Fruit fly (Drosophila melanogaster) whole organism, embryonic: ENCODE data around the gene CG9269.

ENCODE experiments used
- Awh ChIP-seq: fragments of 200-800 bp; sonication (Bioruptor generic); IDR thresholded peaks from 2 replicates; pipeline ENCODE4, ENCODE4 v1.3.6; 2022; ENCODE audit warnings: missing biosample characterization, missing genetic modification characterization
- CG10267 ChIP-seq: fragments of 200-800 bp; sonication (Bioruptor generic); optimal IDR thresholded peaks from 2 replicates; lab custom pipeline; 2018; ENCODE audit warnings: missing biosample characterization, mild to moderate bottlenecking, missing genetic modification characterization, moderate library complexity
- CG11560 ChIP-seq: fragments of 200-800 bp; sonication (Bioruptor generic); IDR thresholded peaks from 3 replicates; pipeline ENCODE4 v1.3.6; 2022; ENCODE audit warnings: missing biosample characterization, missing genetic modification characterization
- CG11696 ChIP-seq: fragments of 200-800 bp; sonication (Bioruptor generic); IDR thresholded peaks from 2 replicates; pipeline ENCODE4 v1.3.6; 2022; ENCODE audit warnings: missing biosample characterization, missing genetic modification characterization
- CG13424 ChIP-seq: fragments of 200-800 bp; sonication (Bioruptor generic); optimal IDR thresholded peaks from 2 replicates; lab custom pipeline; 2019; ENCODE audit warnings: missing biosample characterization, mild to moderate bottlenecking, missing genetic modification characterization, moderate library complexity
- CG13624 ChIP-seq: fragments of 200-800 bp; sonication (Bioruptor generic); optimal IDR thresholded peaks from 2 replicates; lab custom pipeline; 2016; ENCODE audit warnings: missing biosample characterization, missing genetic modification characterization
- CG14441 ChIP-seq: fragments of 200-800 bp; sonication (Bioruptor generic); IDR thresholded peaks from 2 replicates; pipeline ENCODE4 v1.3.6; 2022; ENCODE audit warnings: missing biosample characterization, missing genetic modification characterization
- CG31224 ChIP-seq: fragments of 200-800 bp; sonication (Bioruptor generic); IDR thresholded peaks from 2 replicates; pipeline ENCODE4 v1.3.6; 2022; ENCODE audit warnings: missing biosample characterization, missing genetic modification characterization
- CG3163 ChIP-seq: fragments of 200-800 bp; sonication (Bioruptor generic); optimal IDR thresholded peaks from 3 replicates; lab custom pipeline; 2016; ENCODE audit warnings: missing biosample characterization, missing genetic modification characterization
- CG3838 ChIP-seq: fragments of 200-800 bp; sonication (Bioruptor generic); optimal IDR thresholded peaks from 3 replicates; lab custom pipeline; 2016; ENCODE audit warnings: missing biosample characterization, missing genetic modification characterization
- CG3847 ChIP-seq: fragments of 200-800 bp; sonication (Bioruptor generic); IDR thresholded peaks from 2 replicates; pipeline ENCODE4 v1.3.6; 2022; ENCODE audit warnings: missing biosample characterization, missing genetic modification characterization
- CG4617 ChIP-seq: fragments of 200-800 bp; sonication (Bioruptor generic); optimal IDR thresholded peaks from 3 replicates; lab custom pipeline; 2016; ENCODE audit warnings: missing biosample characterization, missing genetic modification characterization, borderline replicate concordance
- CG4707 ChIP-seq: fragments of 200-800 bp; sonication (Bioruptor generic); optimal IDR thresholded peaks from 2 replicates; lab custom pipeline; 2018; ENCODE audit warnings: missing biosample characterization, mild to moderate bottlenecking, missing genetic modification characterization, moderate library complexity
- CG6854 ChIP-seq: fragments of 200-800 bp; sonication (Bioruptor generic); optimal IDR thresholded peaks from 3 replicates; lab custom pipeline; 2017; ENCODE audit warnings: missing biosample characterization, mild to moderate bottlenecking, missing genetic modification characterization
- CG7357 ChIP-seq: fragments of 200-800 bp; sonication (Bioruptor generic); IDR thresholded peaks from 3 replicates; pipeline ENCODE4 v1.3.6; 2022; ENCODE audit warnings: missing biosample characterization, missing genetic modification characterization
- CG7745 ChIP-seq: fragments of 200-800 bp; sonication (Bioruptor generic); optimal IDR thresholded peaks from 2 replicates; lab custom pipeline; 2018; ENCODE audit warnings: missing biosample characterization, mild to moderate bottlenecking, missing genetic modification characterization, moderate library complexity
- CG7786 ChIP-seq: fragments of 200-800 bp; sonication (Bioruptor generic); optimal IDR thresholded peaks from 2 replicates; lab custom pipeline; 2016; ENCODE audit warnings: missing biosample characterization, missing genetic modification characterization
- CG9932 ChIP-seq: fragments of 200-800 bp; sonication (Bioruptor generic); IDR thresholded peaks from 2 replicates; pipeline ENCODE4 v1.3.6; 2022; ENCODE audit warnings: missing biosample characterization, missing genetic modification characterization
- D ChIP-seq, 2 experiments: fragments of 200-800 bp in 1 of 2; fragments of >200 bp in 1 of 2; sonication (Bioruptor generic) in 1 of 2; optimal IDR thresholded peaks; 2 replicates in 1 of 2; 3 replicates in 1 of 2; lab custom pipeline; 2017; ENCODE audit warnings: mild to moderate bottlenecking in 1 of 2, missing biosample characterization in 1 of 2, missing genetic modification characterization in 1 of 2, missing genetic modification reagents in 1 of 2
- Dip2 ChIP-seq: fragments of 200-800 bp; sonication (Bioruptor generic); IDR thresholded peaks from 2 replicates; pipeline ENCODE4 v1.3.6; 2022; ENCODE audit warnings: missing biosample characterization, missing genetic modification characterization
- H15 ChIP-seq: fragments of 200-800 bp; sonication (Bioruptor generic); IDR thresholded peaks from 3 replicates; pipeline ENCODE4 v1.3.6; 2022; ENCODE audit warnings: missing biosample characterization, missing genetic modification characterization
- HmgZ ChIP-seq: fragments of 200-800 bp; sonication (Bioruptor generic); optimal IDR thresholded peaks from 2 replicates; lab custom pipeline; 2018; ENCODE audit warnings: missing biosample characterization, mild to moderate bottlenecking, missing genetic modification characterization
- Kr ChIP-seq: fragments of 200-800 bp; sonication (Bioruptor generic); optimal IDR thresholded peaks from 2 replicates; lab custom pipeline; 2017; ENCODE audit warnings: missing biosample characterization, mild to moderate bottlenecking, missing genetic modification characterization
- Lpt ChIP-seq: fragments of >200 bp; optimal IDR thresholded peaks from 2 replicates; lab custom pipeline; 2018; ENCODE audit warnings: missing biosample characterization, missing genetic modification characterization
- Mes4 ChIP-seq: fragments of 200-800 bp; sonication (Bioruptor generic); optimal IDR thresholded peaks from 2 replicates; lab custom pipeline; 2016; ENCODE audit warnings: missing biosample characterization, missing genetic modification characterization
- Myb ChIP-seq: fragments of 200-800 bp; sonication (Bioruptor generic); optimal IDR thresholded peaks from 2 replicates; lab custom pipeline; 2016; ENCODE audit warnings: missing biosample characterization, missing genetic modification characterization
- Rfx ChIP-seq: fragments of 200-800 bp; sonication (Bioruptor generic); IDR thresholded peaks from 2 replicates; pipeline ENCODE4 v1.3.6; 2022; ENCODE audit warnings: missing biosample characterization, missing genetic modification characterization
- Six4 ChIP-seq: fragments of 200-800 bp; sonication (Bioruptor generic); optimal IDR thresholded peaks from 2 replicates; lab custom pipeline; 2016; ENCODE audit warnings: missing biosample characterization, missing genetic modification characterization
- Spps ChIP-seq: fragments of 200-800 bp; sonication (Bioruptor generic); optimal IDR thresholded peaks from 2 replicates; lab custom pipeline; 2018; ENCODE audit warnings: missing biosample characterization, mild to moderate bottlenecking, missing genetic modification characterization
- TFAM ChIP-seq: fragments of 200-800 bp; sonication (Bioruptor generic); optimal IDR thresholded peaks from 2 replicates; lab custom pipeline; 2017; ENCODE audit warnings: missing biosample characterization, missing genetic modification characterization, inconsistent platforms
- Xbp1 ChIP-seq: fragments of 200-800 bp; sonication (Bioruptor generic); optimal IDR thresholded peaks from 3 replicates; lab custom pipeline; 2016; ENCODE audit warnings: missing biosample characterization, mild to moderate bottlenecking, missing genetic modification characterization
- bsh ChIP-seq, 2 experiments: fragments of 200-800 bp; sonication (Bioruptor generic); optimal IDR thresholded peaks; 2 replicates each; lab custom pipeline; 2017 to 2018; ENCODE audit warnings: mild to moderate bottlenecking in 2 of 2, missing biosample characterization in 2 of 2, missing genetic modification characterization in 2 of 2, moderate library complexity in 1 of 2
- cg ChIP-seq: fragments of 200-800 bp; sonication (Bioruptor generic); optimal IDR thresholded peaks from 3 replicates; lab custom pipeline; 2019; ENCODE audit warnings: missing biosample characterization, mild to moderate bottlenecking, missing genetic modification characterization, moderate library complexity
- crp ChIP-seq, 2 experiments: fragments of 200-800 bp; sonication (Bioruptor generic); optimal IDR thresholded peaks; 2 replicates in 1 of 2; 3 replicates in 1 of 2; lab custom pipeline; 2017; ENCODE audit warnings: missing biosample characterization in 2 of 2, missing genetic modification characterization in 2 of 2, mild to moderate bottlenecking in 1 of 2, moderate library complexity in 1 of 2
- da ChIP-seq: fragments of 200-800 bp; sonication (Bioruptor generic); optimal IDR thresholded peaks from 2 replicates; lab custom pipeline; 2016; ENCODE audit warnings: missing biosample characterization, missing genetic modification characterization
- eve ChIP-seq, 2 experiments: fragments of >200 bp; optimal IDR thresholded peaks; 2 replicates each; lab custom pipeline; 2017; ENCODE audit warnings: missing biosample characterization in 2 of 2, missing genetic modification characterization in 2 of 2
- fd102C ChIP-seq: fragments of 200-800 bp; sonication (Bioruptor generic); optimal IDR thresholded peaks from 2 replicates; lab custom pipeline; 2018; ENCODE audit warnings: missing biosample characterization, mild to moderate bottlenecking, missing genetic modification characterization, moderate library complexity
- gcm ChIP-seq: fragments of 200-800 bp; sonication (Bioruptor generic); optimal IDR thresholded peaks from 2 replicates; lab custom pipeline; 2019; ENCODE audit warnings: missing biosample characterization, mild to moderate bottlenecking, missing genetic modification characterization, moderate library complexity
- gem ChIP-seq: fragments of 200-800 bp; sonication (Bioruptor generic); optimal IDR thresholded peaks from 2 replicates; lab custom pipeline; 2019; ENCODE audit warnings: missing biosample characterization, mild to moderate bottlenecking, missing genetic modification characterization, moderate library complexity
- gsb ChIP-seq: fragments of 200-800 bp; sonication (Bioruptor generic); IDR thresholded peaks from 2 replicates; pipeline ENCODE4 v1.3.6; 2022; ENCODE audit warnings: missing biosample characterization, missing genetic modification characterization
- ind ChIP-seq: fragments of 200-800 bp; sonication (Bioruptor generic); optimal IDR thresholded peaks from 3 replicates; lab custom pipeline; 2016; ENCODE audit warnings: missing biosample characterization, missing genetic modification characterization
- inv ChIP-seq: fragments of 200-800 bp; sonication (Bioruptor generic); IDR thresholded peaks from 2 replicates; pipeline ENCODE4 v1.3.6; 2022; ENCODE audit warnings: missing biosample characterization, missing genetic modification characterization; ENCODE audit not compliant: partially characterized antibody
- mam ChIP-seq: fragments of 200-800 bp; sonication (Bioruptor generic); optimal IDR thresholded peaks from 3 replicates; lab custom pipeline; 2016; ENCODE audit warnings: missing biosample characterization, missing genetic modification characterization
- org-1 ChIP-seq: fragments of 200-800 bp; sonication (Bioruptor generic); optimal IDR thresholded peaks from 2 replicates; lab custom pipeline; 2017; ENCODE audit warnings: missing biosample characterization, missing genetic modification characterization
- pan ChIP-seq, 4 experiments: fragments of >200 bp in 3 of 4; fragments of 200-800 bp in 1 of 4; sonication (Bioruptor generic) in 1 of 4; optimal IDR thresholded peaks in 3 of 4; IDR thresholded peaks in 1 of 4; 2 replicates each; pipeline versions ENCODE4 v1.3.6 to Lab custom; 2017 to 2022; ENCODE audit warnings: missing biosample characterization in 2 of 4, missing genetic modification characterization in 2 of 4, mixed read lengths in 1 of 4
- sim ChIP-seq: fragments of 200-800 bp; sonication (Bioruptor generic); IDR thresholded peaks from 2 replicates; pipeline ENCODE4 v1.3.6; 2022; ENCODE audit warnings: missing biosample characterization, missing genetic modification characterization
- slou ChIP-seq: fragments of 200-800 bp; sonication (Bioruptor generic); optimal IDR thresholded peaks from 3 replicates; lab custom pipeline; 2016; ENCODE audit warnings: missing biosample characterization, missing genetic modification characterization
- usp ChIP-seq: fragments of >200 bp; optimal IDR thresholded peaks from 2 replicates; lab custom pipeline; 2017; ENCODE audit warnings: missing biosample characterization, missing genetic modification characterization
- vfl ChIP-seq: fragments of 200-800 bp; sonication (Bioruptor generic); optimal IDR thresholded peaks from 2 replicates; lab custom pipeline; 2016; ENCODE audit warnings: missing biosample characterization, missing genetic modification characterization
- zen2 ChIP-seq: fragments of 200-800 bp; sonication (Bioruptor generic); IDR thresholded peaks from 3 replicates; pipeline ENCODE4 v1.3.6; 2022; ENCODE audit warnings: missing biosample characterization, missing genetic modification characterization; ENCODE audit not compliant: partially characterized antibody

Gene CG9269

DNA sequence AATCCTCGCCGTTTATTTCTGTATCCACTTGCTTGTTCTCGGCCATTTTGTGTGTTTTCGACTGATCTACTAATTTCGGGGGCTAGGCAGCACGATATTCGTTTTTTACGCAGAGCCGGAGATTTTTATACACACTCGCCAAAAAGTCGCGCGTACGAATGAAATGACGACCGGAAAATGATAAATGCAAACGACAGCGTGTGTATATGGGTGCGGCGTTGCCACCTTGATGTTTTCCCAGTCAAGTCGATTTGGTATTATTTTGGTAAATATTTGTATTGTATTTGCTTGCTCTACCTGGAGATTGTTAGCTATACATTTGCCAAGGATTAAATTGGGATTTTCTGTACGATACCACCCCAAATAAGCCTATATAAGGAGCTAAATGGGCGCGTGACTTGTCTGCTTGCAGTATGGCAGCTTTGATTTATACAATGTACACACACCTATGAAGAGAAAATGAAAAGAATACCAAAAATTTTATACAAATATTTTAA lies 30.2 kb downstream of the CG9269 start, which contains the start of gene sqd (continued):
- TF ChIP-seq CG10267 (tag; lab: Kevin White, UChicago) (peak; percentile 29), CG31224 (GFP tag; lab: Robert Waterston, UW) (no peak), mam (GFP tag; lab: Kevin White, UChicago) (peak; percentile 45), Six4 (no peak), CG3163 (GFP tag; lab: Kevin White, UChicago) (no peak), inv (no peak), CG13424 (tag; lab: Kevin White, UChicago) (peak; percentile 40), fd102C (GFP tag; lab: Kevin White, UChicago) (no peak), sim (GFP tag; lab: Robert Waterston, UW) (0 out of 2 replicates have a peak, but pooled peaks have one; percentile 34), Spps (tag; lab: Kevin White, UChicago) (no peak), gem (tag; lab: Kevin White, UChicago) (peak; percentile 36), pan (optimal IDR thresholded peaks at IDR 0.05; lab: Kevin White, UChicago) (no peak), pan (GFP tag; optimal IDR thresholded peaks at IDR 0.05 in 1 of 2, IDR thresholded peaks at IDR 0.05 in 1 of 2) (peak in 1 of 2 experiments; percentile 14), gcm (GFP tag; lab: Kevin White, UChicago) (peak; percentile 20), CG11696 (GFP tag; lab: Robert Waterston, UW) (no peak), CG4707 (GFP tag; lab: Kevin White, UChicago) (peak; percentile 8), CG4617 (GFP tag; lab: Kevin White, UChicago) (peak; percentile 72), TFAM (GFP tag; lab: Kevin White, UChicago) (no peak), CG7745 (tag; lab: Kevin White, UChicago) (no peak), usp (GFP tag; lab: Kevin White, UChicago) (no peak), ind (GFP tag; lab: Kevin White, UChicago) (peak; percentile 38), CG14441 (peak; percentile 56; the same call in 1 of the 2 replicates), eve (GFP tag; optimal IDR thresholded peaks at IDR 0.05; lab: Kevin White, UChicago) (peak in 1 of 2 experiments; percentile 79), Awh (GFP tag; lab: Robert Waterston, UW) (0 out of 2 replicates have a peak, but pooled peaks have one; percentile 25), CG9932 (GFP tag; lab: Robert Waterston, UW) (no peak), Xbp1 (GFP tag; lab: Kevin White, UChicago) (peak; percentile 49), Myb (GFP tag; lab: Kevin White, UChicago) (peak; percentile 39), cg (GFP tag; lab: Kevin White, UChicago) (no peak), gsb (GFP tag; lab: Robert Waterston, UW) (no peak), CG7786 (GFP tag; lab: Kevin White, UChicago) (peak; percentile 23), crp (GFP tag; optimal IDR thresholded peaks at IDR 0.05; lab: Kevin White, UChicago) (no peak), Dip2 (no peak), CG11560 (tag; lab: Robert Waterston, UW) (no peak), Lpt (GFP tag; lab: Kevin White, UChicago) (no peak), bsh (GFP tag; optimal IDR thresholded peaks at IDR 0.05; lab: Kevin White, UChicago) (peak in 1 of 2 experiments; percentile 42), org-1 (GFP tag; lab: Kevin White, UChicago) (no peak), CG13624 (GFP tag; lab: Kevin White, UChicago) (peak; percentile 29), HmgZ (peak; percentile 37), CG3847 (GFP tag; lab: Robert Waterston, UW) (peak; percentile 72), H15 (GFP tag; lab: Robert Waterston, UW) (no peak), Mes4 (peak; percentile 62), CG7357 (GFP tag; lab: Robert Waterston, UW) (peak; percentile 75), vfl (no peak), CG6854 (GFP tag; lab: Kevin White, UChicago) (peak; percentile 64), da (GFP tag; lab: Kevin White, UChicago) (no peak), CG3838 (GFP tag; lab: Kevin White, UChicago) (no peak), slou (GFP tag; lab: Kevin White, UChicago) (no peak), Kr (GFP tag; lab: Kevin White, UChicago) (no peak), zen2 (GFP tag; lab: Robert Waterston, UW) (no peak), Rfx (GFP tag; lab: Robert Waterston, UW) (peak; percentile 63; the same call in 1 of the 2 replicates), D (optimal IDR thresholded peaks at IDR 0.05; lab: Kevin White, UChicago) (no peak), D (GFP tag; optimal IDR thresholded peaks at IDR 0.05; lab: Kevin White, UChicago) (no peak)
